Worm (Caenorhabditis elegans): ENCODE data around the gene C39F7.1.

ce11 chrV:1275924-1276323 is 15.8 kb downstream of the C39F7.1 start, which contains the start of gene Y75B7B.2:
- TF ChIP-seq unc-62 (GFP tag; optimal IDR thresholded peaks at IDR 0.05) = no peak
- TF ChIP-seq nhr-12 (tag; optimal IDR thresholded peaks at IDR 0.05) = no peak
- no peak for TF ChIP-seq unc-39 (tag; optimal IDR thresholded peaks at IDR 0.05)
- TF ChIP-seq M03D4.4 (tag; optimal IDR thresholded peaks at IDR 0.05) = no peak
- TF ChIP-seq nhr-28 (tag; optimal IDR thresholded peaks at IDR 0.05) = no peak
- TF ChIP-seq lin-13 (tag; optimal IDR thresholded peaks at IDR 0.05) = no peak
- TF ChIP-seq nhr-76 (tag; optimal IDR thresholded peaks at IDR 0.05) = no peak
